Worm (Caenorhabditis elegans) whole organism, L1 larva: ENCODE results near the gene K12H6.10.

Experiments used
- F16B12.6 ChIP-seq: fragments of 150-350 bp; optimal IDR thresholded peaks from 2 replicates; lab custom pipeline; 2014; ENCODE audit warnings: missing biosample characterization, missing genetic modification characterization
- Y116A8C.19 ChIP-seq: sonication (generic microtip); optimal IDR thresholded peaks from 2 replicates; lab custom pipeline; 2016; ENCODE audit warnings: missing compliant biosample characterization, missing genetic modification characterization, borderline replicate concordance
- aha-1 ChIP-seq: fragments of 150-350 bp; optimal IDR thresholded peaks from 2 replicates; lab custom pipeline; 2014; ENCODE audit warnings: missing biosample characterization, missing genetic modification characterization
- alr-1 ChIP-seq: fragments of 200-800 bp; sonication (Bioruptor generic); optimal IDR thresholded peaks from 2 replicates; lab custom pipeline; 2018; ENCODE audit warnings: borderline replicate concordance, mild to moderate bottlenecking, missing genetic modification characterization, missing compliant biosample characterization
- blmp-1 ChIP-seq: fragments of 150-350 bp; optimal IDR thresholded peaks from 2 replicates; lab custom pipeline; 2014; ENCODE audit warnings: missing biosample characterization, missing genetic modification characterization
- ceh-90 ChIP-seq: sonication (generic microtip); optimal IDR thresholded peaks from 2 replicates; lab custom pipeline; 2016; ENCODE audit warnings: missing genetic modification characterization, missing compliant biosample characterization
- dsc-1 ChIP-seq: sonication (generic microtip); optimal IDR thresholded peaks from 2 replicates; lab custom pipeline; 2016; ENCODE audit warnings: mild to moderate bottlenecking, missing genetic modification characterization, missing compliant biosample characterization
- efl-1 ChIP-seq, 4 experiments: fragments of 150-350 bp; optimal IDR thresholded peaks in 3 of 4; peaks in 1 of 4; 1 replicate in 1 of 4; 2 replicates in 3 of 4; lab custom pipeline; 2014; ENCODE audit warnings: missing biosample characterization in 2 of 4, missing genetic modification characterization in 2 of 4, missing genetic modification reagents in 2 of 4
- egl-13 ChIP-seq: sonication (generic microtip); optimal IDR thresholded peaks from 2 replicates; lab custom pipeline; 2016; ENCODE audit warnings: missing genotype, missing genetic modification reagents, missing genetic modification characterization, missing compliant biosample characterization
- elt-2 ChIP-seq: sonication (generic microtip); optimal IDR thresholded peaks from 2 replicates; lab custom pipeline; 2016; ENCODE audit warnings: missing genetic modification characterization, mild to moderate bottlenecking, inconsistent platforms, missing compliant biosample characterization, missing genetic modification reagents
- elt-3 ChIP-seq, 6 experiments: fragments of 150-350 bp in 1 of 6; sonication (generic microtip); optimal IDR thresholded peaks; 2 replicates each; lab custom pipeline; 2017 to 2018; ENCODE audit warnings: missing biosample characterization in 6 of 6, missing genetic modification characterization in 6 of 6, inconsistent platforms in 1 of 6
- grh-1 ChIP-seq: fragments of 200-800 bp; sonication (Bioruptor generic); IDR thresholded peaks from 2 replicates; pipeline ENCODE4 v1.3.6; 2022; ENCODE audit warnings: missing genetic modification reagents, missing genetic modification characterization, missing compliant biosample characterization
- hlh-17 ChIP-seq: fragments of 200-800 bp; sonication (Bioruptor generic); optimal IDR thresholded peaks from 2 replicates; lab custom pipeline; 2018; ENCODE audit warnings: missing genetic modification characterization, mild to moderate bottlenecking, missing compliant biosample characterization, moderate library complexity, borderline replicate concordance
- hlh-4 ChIP-seq: sonication (generic microtip); optimal IDR thresholded peaks from 2 replicates; lab custom pipeline; 2016; ENCODE audit warnings: mild to moderate bottlenecking, missing genetic modification characterization, missing compliant biosample characterization
- hpl-2 ChIP-seq: fragments of 150-350 bp; optimal IDR thresholded peaks from 2 replicates; lab custom pipeline; 2014; ENCODE audit warnings: missing biosample characterization, missing genetic modification reagents, missing genetic modification characterization
- irx-1 ChIP-seq: sonication (generic microtip); optimal IDR thresholded peaks from 2 replicates; lab custom pipeline; 2016; ENCODE audit warnings: missing genetic modification characterization, missing compliant biosample characterization
- isw-1 ChIP-seq: fragments of 200-800 bp; sonication (Bioruptor generic); IDR thresholded peaks from 2 replicates; pipeline ENCODE4 v1.3.6; 2022; ENCODE audit warnings: missing genetic modification characterization, missing compliant biosample characterization
- jun-1 ChIP-seq: fragments of 150-350 bp; optimal IDR thresholded peaks from 2 replicates; lab custom pipeline; 2014; ENCODE audit warnings: missing biosample characterization, missing genetic modification reagents, missing genetic modification characterization
- lin-13 ChIP-seq: fragments of 150-350 bp; optimal IDR thresholded peaks from 2 replicates; lab custom pipeline; 2014; ENCODE audit warnings: missing biosample characterization, missing genetic modification reagents, missing genetic modification characterization
- lin-14 ChIP-seq: fragments of 200-800 bp; sonication (Bioruptor generic); optimal IDR thresholded peaks from 2 replicates; lab custom pipeline; 2018; ENCODE audit warnings: mild to moderate bottlenecking, missing genetic modification characterization, moderate library complexity, missing compliant biosample characterization
- lin-15B ChIP-seq: fragments of 150-350 bp; sonication (generic microtip); optimal IDR thresholded peaks from 3 replicates; lab custom pipeline; 2014; ENCODE audit warnings: missing biosample characterization, missing genetic modification characterization
- lin-35 ChIP-seq, 2 experiments: fragments of 150-350 bp; optimal IDR thresholded peaks; 2 replicates each; lab custom pipeline; 2014; ENCODE audit warnings: missing biosample characterization in 2 of 2, missing genetic modification characterization in 2 of 2, missing genetic modification reagents in 2 of 2
- lir-3 ChIP-seq: sonication (generic microtip); optimal IDR thresholded peaks from 2 replicates; lab custom pipeline; 2016; ENCODE audit warnings: mild to moderate bottlenecking, missing genetic modification characterization, moderate library complexity, missing compliant biosample characterization; ENCODE audit not compliant: poor library complexity
- lsy-2 ChIP-seq, 2 experiments: fragments of 150-350 bp; optimal IDR thresholded peaks; 2 replicates each; lab custom pipeline; 2014; ENCODE audit warnings: missing biosample characterization in 2 of 2, missing genetic modification characterization in 2 of 2
- mep-1 ChIP-seq: fragments of 150-350 bp; optimal IDR thresholded peaks from 2 replicates; lab custom pipeline; 2014; ENCODE audit warnings: missing biosample characterization, missing genetic modification characterization
- nhr-11 ChIP-seq: fragments of 150-350 bp; optimal IDR thresholded peaks from 2 replicates; lab custom pipeline; 2014; ENCODE audit warnings: missing biosample characterization, missing genetic modification characterization
- nhr-12 ChIP-seq: sonication (generic microtip); optimal IDR thresholded peaks from 2 replicates; lab custom pipeline; 2017; ENCODE audit warnings: missing biosample characterization, missing genetic modification characterization
- nhr-19 ChIP-seq: fragments of 200-800 bp; sonication (Bioruptor generic); conservative IDR thresholded peaks from 2 replicates; pipeline ENCODE4 v1.3.6; 2022; ENCODE audit warnings: missing genetic modification characterization, missing compliant biosample characterization
- nhr-20 ChIP-seq: sonication (generic microtip); optimal IDR thresholded peaks from 2 replicates; lab custom pipeline; 2016; ENCODE audit warnings: mild to moderate bottlenecking, missing genetic modification characterization, missing compliant biosample characterization
- nhr-237 ChIP-seq: fragments of 150-350 bp; optimal IDR thresholded peaks from 2 replicates; lab custom pipeline; 2014; ENCODE audit warnings: missing biosample characterization, missing genetic modification characterization
- nhr-77 ChIP-seq: fragments of 150-350 bp; optimal IDR thresholded peaks from 2 replicates; lab custom pipeline; 2014; ENCODE audit warnings: missing biosample characterization, missing genetic modification characterization
- nhr-84 ChIP-seq: sonication (generic microtip); optimal IDR thresholded peaks from 2 replicates; lab custom pipeline; 2017; ENCODE audit warnings: missing biosample characterization, missing genetic modification characterization
- nhr-85 ChIP-seq: sonication (generic microtip); peaks from one replicate; lab custom pipeline; 2016; ENCODE audit warnings: missing genetic modification characterization, inconsistent platforms, missing compliant biosample characterization
- nhr-90 ChIP-seq: sonication (generic microtip); optimal IDR thresholded peaks from 2 replicates; lab custom pipeline; 2016; ENCODE audit warnings: mild to moderate bottlenecking, missing genetic modification characterization, missing compliant biosample characterization; ENCODE audit not compliant: poor library complexity
- rnt-1 ChIP-seq: sonication (generic microtip); optimal IDR thresholded peaks from 2 replicates; lab custom pipeline; 2016; ENCODE audit warnings: mild to moderate bottlenecking, missing genetic modification characterization, moderate library complexity, missing compliant biosample characterization
- skn-1 ChIP-seq: fragments of 150-350 bp; optimal IDR thresholded peaks from 2 replicates; lab custom pipeline; 2014; ENCODE audit warnings: missing biosample characterization, missing genetic modification characterization
- snpc-4 ChIP-seq: fragments of 150-350 bp; optimal IDR thresholded peaks from 2 replicates; lab custom pipeline; 2014; ENCODE audit warnings: missing biosample characterization, missing genetic modification characterization
- snu-23 ChIP-seq: sonication (generic microtip); optimal IDR thresholded peaks from 2 replicates; lab custom pipeline; 2016; ENCODE audit warnings: missing genetic modification characterization, missing compliant biosample characterization
- sox-4 ChIP-seq: sonication (generic microtip); optimal IDR thresholded peaks from 2 replicates; lab custom pipeline; 2016; ENCODE audit warnings: missing genetic modification characterization, missing compliant biosample characterization
- sup-37 ChIP-seq: fragments of 200-800 bp; sonication (Bioruptor generic); optimal IDR thresholded peaks from 2 replicates; lab custom pipeline; 2018; ENCODE audit warnings: mild to moderate bottlenecking, missing genetic modification characterization, missing compliant biosample characterization
- swsn-7 ChIP-seq: sonication (generic microtip); optimal IDR thresholded peaks from 2 replicates; lab custom pipeline; 2016; ENCODE audit warnings: missing genetic modification characterization, missing compliant biosample characterization
- tbx-2 ChIP-seq: sonication (generic microtip); optimal IDR thresholded peaks from 2 replicates; lab custom pipeline; 2016; ENCODE audit warnings: missing genetic modification characterization, missing compliant biosample characterization
- unc-130 ChIP-seq: fragments of 150-350 bp; optimal IDR thresholded peaks from 2 replicates; lab custom pipeline; 2017; ENCODE audit warnings: missing biosample characterization, missing genetic modification characterization, inconsistent platforms
- unc-62 ChIP-seq: fragments of 150-350 bp; optimal IDR thresholded peaks from 2 replicates; lab custom pipeline; 2014; ENCODE audit warnings: missing biosample characterization, missing genetic modification reagents, missing genetic modification characterization
- xbp-1 ChIP-seq: sonication (generic microtip); optimal IDR thresholded peaks from 2 replicates; lab custom pipeline; 2016; ENCODE audit warnings: missing genetic modification characterization, missing compliant biosample characterization
- zip-4 ChIP-seq: fragments of 200-800 bp; sonication (Bioruptor generic); optimal IDR thresholded peaks from 2 replicates; lab custom pipeline; 2018; ENCODE audit warnings: mild to moderate bottlenecking, missing genetic modification characterization, moderate library complexity, missing compliant biosample characterization
- ztf-11 ChIP-seq, 2 experiments: sonication (generic microtip); optimal IDR thresholded peaks; 2 replicates each; lab custom pipeline; 2016 to 2017; ENCODE audit warnings: missing genetic modification characterization in 2 of 2, missing biosample characterization in 1 of 2, missing compliant biosample characterization in 1 of 2
- ztf-4 ChIP-seq: fragments of 150-350 bp; optimal IDR thresholded peaks from 2 replicates; lab custom pipeline; 2014; ENCODE audit warnings: missing biosample characterization, missing genetic modification characterization

Gene K12H6.10

DNA sequence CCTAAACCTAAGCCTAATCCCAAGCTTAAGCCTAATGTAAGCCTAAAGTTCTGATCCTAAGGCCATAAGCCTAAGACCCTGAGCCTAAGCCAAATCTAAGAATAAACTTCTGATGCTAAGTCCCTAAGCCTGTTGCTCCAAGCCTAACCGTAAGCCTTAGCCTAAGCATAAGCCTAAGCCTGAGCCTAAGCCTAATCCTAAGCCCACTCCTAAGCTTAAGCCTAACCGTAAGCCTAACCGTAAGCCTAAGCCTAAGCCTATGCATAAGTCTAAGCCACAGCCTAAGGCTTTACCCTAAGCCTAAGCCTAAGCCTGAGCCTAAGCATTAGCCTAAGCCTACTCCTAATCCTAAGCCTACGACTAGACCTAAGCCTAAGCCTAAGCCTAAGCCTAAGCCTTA, 36.6 kb downstream of the K12H6.10 start:
- TF ChIP-seq alr-1 (tag; lab: Kevin White, UChicago): no peak
- no peak for TF ChIP-seq jun-1 (tag; lab: Kevin White, UChicago)
- TF ChIP-seq unc-62 (GFP tag; lab: Kevin White, UChicago): no peak
- TF ChIP-seq swsn-7: no peak
- TF ChIP-seq hpl-2: no peak
- no peak for TF ChIP-seq snu-23 (GFP tag; lab: Kevin White, UChicago)

DNA sequence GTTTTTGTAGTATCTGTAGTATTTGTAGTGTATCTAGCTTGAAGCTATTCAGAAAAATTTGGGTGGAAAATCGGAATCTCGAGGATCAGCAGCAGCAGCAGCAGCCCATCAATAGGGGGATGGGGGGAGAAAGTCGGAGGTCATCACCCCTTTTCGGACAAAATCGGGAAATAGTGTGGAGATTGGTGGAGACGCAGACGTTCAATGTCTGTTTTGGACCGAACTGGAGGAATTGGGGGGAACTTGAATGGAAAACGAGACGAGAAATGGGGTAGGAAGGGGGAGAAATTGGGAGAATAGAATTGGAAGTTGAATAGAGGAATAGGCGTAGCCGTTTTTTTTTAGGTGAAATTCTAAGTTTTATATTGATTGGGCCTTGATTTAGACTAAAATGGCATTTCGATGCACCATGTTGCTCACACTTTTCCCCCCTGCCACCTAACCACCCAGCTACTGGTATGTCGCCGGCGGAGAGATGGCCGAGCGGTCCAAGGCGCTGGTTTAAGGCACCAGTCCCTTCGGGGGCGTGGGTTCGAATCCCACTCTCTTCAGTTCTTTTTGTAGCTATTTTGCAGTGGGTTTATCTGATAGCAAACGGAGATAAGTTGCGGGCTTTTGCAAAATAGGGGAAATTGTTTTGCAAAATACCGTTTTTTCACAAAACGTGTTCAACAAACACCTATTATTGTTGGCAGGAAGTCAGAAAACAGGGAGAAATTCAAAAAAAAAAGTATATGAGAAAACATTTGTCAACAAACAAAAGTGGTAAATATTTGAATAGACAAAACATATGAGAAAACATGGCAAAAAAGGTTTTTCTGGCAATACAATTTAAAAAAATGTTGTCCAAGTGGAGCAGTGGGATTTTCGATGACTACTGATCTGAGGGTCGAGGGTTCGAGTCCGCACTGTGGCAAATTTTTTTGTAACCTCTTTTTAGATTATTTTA, 37.5 kb downstream of the K12H6.10 start:
- no peak for TF ChIP-seq xbp-1 (tag; lab: Kevin White, UChicago)
- no peak for TF ChIP-seq efl-1 (optimal IDR thresholded peaks at IDR 0.05; lab: Kevin White, UChicago)
- TF ChIP-seq efl-1 (GFP tag; optimal IDR thresholded peaks at IDR 0.05 in 1 of 2; lab: Kevin White, UChicago): peak in 1 of 2 experiments; percentile 92
- no peak for TF ChIP-seq skn-1 (tag; lab: Kevin White, UChicago)
- no peak for TF ChIP-seq nhr-77 (tag; lab: Kevin White, UChicago)
- TF ChIP-seq sox-4 (tag; lab: Kevin White, UChicago): no peak
- no peak for TF ChIP-seq egl-13 (tag; lab: Kevin White, UChicago)
- no peak for TF ChIP-seq lin-35 (GFP tag; optimal IDR thresholded peaks at IDR 0.05; lab: Kevin White, UChicago)
- TF ChIP-seq swsn-7: no peak
- TF ChIP-seq ztf-11 (tag; optimal IDR thresholded peaks at IDR 0.05; lab: Kevin White, UChicago): no peak
- TF ChIP-seq blmp-1 (tag; lab: Kevin White, UChicago): peak; percentile 92
- no peak for TF ChIP-seq nhr-84 (tag; lab: Kevin White, UChicago)
- TF ChIP-seq elt-2 (tag; lab: Kevin White, UChicago): no peak
- TF ChIP-seq sup-37 (GFP tag; lab: Kevin White, UChicago): no peak
- TF ChIP-seq nhr-90 (tag; lab: Kevin White, UChicago): no peak
- no peak for TF ChIP-seq snpc-4 (tag; lab: Kevin White, UChicago)
- no peak for TF ChIP-seq F16B12.6
- TF ChIP-seq hpl-2: no peak
- TF ChIP-seq aha-1: no peak
- TF ChIP-seq grh-1 (GFP tag; lab: Robert Waterston, UW): no peak
- no peak for TF ChIP-seq mep-1 (tag; lab: Kevin White, UChicago)
- TF ChIP-seq lin-14 (GFP tag; lab: Kevin White, UChicago): peak; percentile 17
- TF ChIP-seq isw-1 (GFP tag; lab: Robert Waterston, UW): no peak
- no peak for TF ChIP-seq ceh-90 (tag; lab: Kevin White, UChicago)
- TF ChIP-seq tbx-2 (tag; lab: Kevin White, UChicago): no peak
- TF ChIP-seq lin-13: no peak
- no peak for TF ChIP-seq Y116A8C.19 (tag; lab: Kevin White, UChicago)
- TF ChIP-seq dsc-1 (tag; lab: Kevin White, UChicago): no peak
- 0 out of 2 replicates have a peak, but pooled peaks have one; percentile 6 for TF ChIP-seq nhr-19 (GFP tag; lab: Robert Waterston, UW)
- peak; percentile 72 for TF ChIP-seq nhr-85 (tag; lab: Kevin White, UChicago)
- no peak for TF ChIP-seq lin-15B
- no peak for TF ChIP-seq ztf-4 (tag; lab: Kevin White, UChicago)
- no peak for TF ChIP-seq hlh-4 (tag; lab: Kevin White, UChicago)
- no peak for TF ChIP-seq elt-3 (tag; optimal IDR thresholded peaks at IDR 0.05; lab: Kevin White, UChicago)
- TF ChIP-seq nhr-12: no peak
- no peak for TF ChIP-seq nhr-237 (tag; lab: Kevin White, UChicago)
- TF ChIP-seq unc-130 (tag; lab: Kevin White, UChicago): no peak
- TF ChIP-seq nhr-20: no peak
- no peak for TF ChIP-seq rnt-1 (tag; lab: Kevin White, UChicago)
- TF ChIP-seq lsy-2 (tag; optimal IDR thresholded peaks at IDR 0.05; lab: Kevin White, UChicago): peak in 1 of 2 experiments; percentile 9
- TF ChIP-seq unc-62 (GFP tag; lab: Kevin White, UChicago): no peak
- no peak for TF ChIP-seq jun-1 (tag; lab: Kevin White, UChicago)
- TF ChIP-seq lir-3 (tag; lab: Kevin White, UChicago): no peak
- no peak for TF ChIP-seq hlh-17
- no peak for TF ChIP-seq nhr-11
- no peak for TF ChIP-seq zip-4 (GFP tag; lab: Kevin White, UChicago)
- no peak for TF ChIP-seq irx-1 (tag; lab: Kevin White, UChicago)
